Worm (Caenorhabditis elegans) whole organism, L2 larva: ENCODE results near the gene ugt-62.

Source experiments
- C34F6.9 ChIP-seq: fragments of 150-350 bp; optimal IDR thresholded peaks from 2 replicates; lab custom pipeline; 2014; ENCODE audit warnings: missing biosample characterization, missing genetic modification characterization
- F13H6.1 ChIP-seq: sonication (generic microtip); optimal IDR thresholded peaks from 2 replicates; lab custom pipeline; 2016; ENCODE audit warnings: missing genetic modification characterization, missing compliant biosample characterization
- R02D3.7 ChIP-seq: fragments of 150-350 bp; optimal IDR thresholded peaks from 2 replicates; lab custom pipeline; 2014; ENCODE audit warnings: missing biosample characterization, missing genetic modification characterization
- Y55F3AM.14 ChIP-seq: fragments of 200-800 bp; sonication (Bioruptor generic); optimal IDR thresholded peaks from 2 replicates; lab custom pipeline; 2018; ENCODE audit warnings: mild to moderate bottlenecking, missing genetic modification characterization, missing compliant biosample characterization
- ZK546.5 ChIP-seq: sonication (generic microtip); optimal IDR thresholded peaks from 2 replicates; lab custom pipeline; 2017; ENCODE audit warnings: missing biosample characterization, missing genetic modification characterization
- alr-1 ChIP-seq: fragments of 150-350 bp; optimal IDR thresholded peaks from 2 replicates; lab custom pipeline; 2014; ENCODE audit warnings: missing biosample characterization, missing genetic modification characterization
- aly-2 ChIP-seq: fragments of 150-350 bp; optimal IDR thresholded peaks from 2 replicates; lab custom pipeline; 2014; ENCODE audit warnings: missing biosample characterization, missing genetic modification characterization
- ama-1 ChIP-seq: fragments of 150-350 bp; optimal IDR thresholded peaks from 2 replicates; lab custom pipeline; 2018; ENCODE audit warnings: inconsistent platforms
- blmp-1 ChIP-seq: sonication (generic microtip); optimal IDR thresholded peaks from 2 replicates; lab custom pipeline; 2017; ENCODE audit warnings: missing genetic modification characterization, mild to moderate bottlenecking, missing compliant biosample characterization, antibody characterized with exemption, moderate library complexity; ENCODE audit not compliant: insufficient read depth
- ceh-16 ChIP-seq: fragments of 150-350 bp; optimal IDR thresholded peaks from 2 replicates; lab custom pipeline; 2014; ENCODE audit warnings: missing biosample characterization, missing genetic modification characterization
- ceh-82 ChIP-seq: fragments of 150-350 bp; optimal IDR thresholded peaks from 2 replicates; lab custom pipeline; 2014; ENCODE audit warnings: missing biosample characterization, missing genetic modification characterization
- crh-2 ChIP-seq: sonication (generic microtip); optimal IDR thresholded peaks from 2 replicates; lab custom pipeline; 2017; ENCODE audit warnings: missing biosample characterization, missing genetic modification characterization
- dmd-4 ChIP-seq: sonication (generic microtip); optimal IDR thresholded peaks from 2 replicates; lab custom pipeline; 2017; ENCODE audit warnings: missing biosample characterization, missing genetic modification characterization
- egl-27 ChIP-seq: sonication (generic microtip); optimal IDR thresholded peaks from 3 replicates; lab custom pipeline; 2017; ENCODE audit warnings: missing biosample characterization, missing genetic modification reagents, missing genetic modification characterization
- elt-1 ChIP-seq: fragments of 150-350 bp; optimal IDR thresholded peaks from 2 replicates; lab custom pipeline; 2014; ENCODE audit warnings: missing biosample characterization, missing genetic modification characterization
- elt-3 ChIP-seq: sonication (generic microtip); optimal IDR thresholded peaks from 2 replicates; lab custom pipeline; 2017; ENCODE audit warnings: missing biosample characterization, missing genetic modification characterization
- fos-1 ChIP-seq: fragments of 150-350 bp; optimal IDR thresholded peaks from 2 replicates; lab custom pipeline; 2014; ENCODE audit warnings: missing biosample characterization, missing genetic modification characterization
- gmeb-1 ChIP-seq: fragments of 150-350 bp; optimal IDR thresholded peaks from 2 replicates; lab custom pipeline; 2014; ENCODE audit warnings: missing biosample characterization, missing genetic modification characterization
- lin-11 ChIP-seq: fragments of 150-350 bp; sonication (generic microtip); optimal IDR thresholded peaks from 2 replicates; lab custom pipeline; 2014; ENCODE audit warnings: missing biosample characterization, missing genetic modification characterization, inconsistent platforms, mixed read lengths
- lin-13 ChIP-seq: fragments of 150-350 bp; optimal IDR thresholded peaks from 2 replicates; lab custom pipeline; 2014; ENCODE audit warnings: missing biosample characterization, missing genetic modification reagents, missing genetic modification characterization
- lin-39 ChIP-seq: fragments of 150-350 bp; optimal IDR thresholded peaks from 2 replicates; lab custom pipeline; 2014; ENCODE audit warnings: missing biosample characterization, missing genetic modification reagents, missing genetic modification characterization
- lsy-2 ChIP-seq, 2 experiments: fragments of 150-350 bp in 1 of 2; sonication (generic microtip) in 1 of 2; optimal IDR thresholded peaks; 2 replicates each; lab custom pipeline; 2014 to 2017; ENCODE audit warnings: missing biosample characterization in 2 of 2, missing genetic modification characterization in 2 of 2
- mab-5 ChIP-seq: fragments of 150-350 bp; optimal IDR thresholded peaks from 2 replicates; lab custom pipeline; 2014; ENCODE audit warnings: missing biosample characterization, missing genetic modification characterization
- mbf-1 ChIP-seq: sonication (generic microtip); optimal IDR thresholded peaks from 2 replicates; lab custom pipeline; 2017; ENCODE audit warnings: missing biosample characterization, missing genetic modification characterization
- mdl-1 ChIP-seq, 2 experiments: fragments of 150-350 bp in 1 of 2; sonication (generic microtip) in 1 of 2; optimal IDR thresholded peaks; 2 replicates each; lab custom pipeline; 2017; ENCODE audit warnings: missing biosample characterization in 2 of 2, missing genetic modification characterization in 2 of 2
- nhr-10 ChIP-seq: sonication (generic microtip); optimal IDR thresholded peaks from 2 replicates; lab custom pipeline; 2017; ENCODE audit warnings: missing biosample characterization, missing genetic modification characterization
- nhr-11 ChIP-seq: fragments of 150-350 bp; optimal IDR thresholded peaks from 2 replicates; lab custom pipeline; 2014; ENCODE audit warnings: missing biosample characterization, missing genetic modification characterization
- nhr-12 ChIP-seq: fragments of 150-350 bp; optimal IDR thresholded peaks from 2 replicates; lab custom pipeline; 2014; ENCODE audit warnings: missing biosample characterization, missing genetic modification characterization
- nhr-129 ChIP-seq: fragments of 150-350 bp; optimal IDR thresholded peaks from 2 replicates; lab custom pipeline; 2014; ENCODE audit warnings: missing biosample characterization, missing genetic modification characterization
- nhr-21 ChIP-seq: fragments of 150-350 bp; optimal IDR thresholded peaks from 2 replicates; lab custom pipeline; 2014; ENCODE audit warnings: missing biosample characterization, missing genetic modification characterization
- nhr-23 ChIP-seq: fragments of 150-350 bp; optimal IDR thresholded peaks from 2 replicates; lab custom pipeline; 2014; ENCODE audit warnings: missing biosample characterization, missing genetic modification reagents, missing genetic modification characterization
- nhr-237 ChIP-seq: fragments of 150-350 bp; optimal IDR thresholded peaks from 2 replicates; lab custom pipeline; 2014; ENCODE audit warnings: missing biosample characterization, missing genetic modification characterization
- nhr-25 ChIP-seq: fragments of 150-350 bp; sonication (generic microtip); optimal IDR thresholded peaks from 3 replicates; lab custom pipeline; 2014; ENCODE audit warnings: missing biosample characterization, missing genetic modification characterization
- nhr-6 ChIP-seq: fragments of 150-350 bp; optimal IDR thresholded peaks from 2 replicates; lab custom pipeline; 2014; ENCODE audit warnings: missing biosample characterization, missing genetic modification characterization
- nhr-77 ChIP-seq: fragments of 150-350 bp; optimal IDR thresholded peaks from 2 replicates; lab custom pipeline; 2014; ENCODE audit warnings: missing biosample characterization, missing genetic modification characterization
- peb-1 ChIP-seq: fragments of 150-350 bp; optimal IDR thresholded peaks from 2 replicates; lab custom pipeline; 2014; ENCODE audit warnings: missing biosample characterization, missing genetic modification characterization
- sem-4 ChIP-seq: fragments of 150-350 bp; optimal IDR thresholded peaks from 2 replicates; lab custom pipeline; 2014; ENCODE audit warnings: missing biosample characterization, missing genetic modification reagents, missing genetic modification characterization
- skn-1 ChIP-seq: sonication (generic microtip); optimal IDR thresholded peaks from 2 replicates; lab custom pipeline; 2017; ENCODE audit warnings: missing biosample characterization, missing genetic modification characterization
- sma-3 ChIP-seq: sonication (generic microtip); optimal IDR thresholded peaks from 2 replicates; lab custom pipeline; 2016; ENCODE audit warnings: missing genetic modification reagents, missing genetic modification characterization, missing compliant biosample characterization
- sma-9 ChIP-seq, 2 experiments: fragments of 150-350 bp in 1 of 2; sonication (generic microtip) in 1 of 2; optimal IDR thresholded peaks; 2 replicates each; lab custom pipeline; 2014 to 2016; ENCODE audit warnings: missing genetic modification characterization in 2 of 2, mild to moderate bottlenecking in 1 of 2, missing biosample characterization in 1 of 2, missing compliant biosample characterization in 1 of 2, missing genetic modification reagents in 1 of 2, moderate library complexity in 1 of 2
- snpc-4 ChIP-seq: fragments of 150-350 bp; optimal IDR thresholded peaks from 2 replicates; lab custom pipeline; 2014; ENCODE audit warnings: missing biosample characterization, missing genetic modification characterization
- unc-39 ChIP-seq: fragments of 150-350 bp; optimal IDR thresholded peaks from 2 replicates; lab custom pipeline; 2014; ENCODE audit warnings: missing biosample characterization, missing genetic modification characterization
- unc-55 ChIP-seq: fragments of 150-350 bp; sonication (generic microtip); optimal IDR thresholded peaks from 3 replicates; lab custom pipeline; 2014; ENCODE audit warnings: missing biosample characterization, missing genetic modification reagents, missing genetic modification characterization
- unc-62 ChIP-seq: fragments of 150-350 bp; optimal IDR thresholded peaks from 2 replicates; lab custom pipeline; 2014; ENCODE audit warnings: missing biosample characterization, missing genetic modification reagents, missing genetic modification characterization
- zag-1 ChIP-seq: fragments of 150-350 bp; optimal IDR thresholded peaks from 2 replicates; lab custom pipeline; 2014; ENCODE audit warnings: missing biosample characterization, missing genetic modification characterization
- ztf-1 ChIP-seq: fragments of 200-800 bp; sonication (Bioruptor generic); conservative IDR thresholded peaks from 2 replicates; pipeline ENCODE4 v1.3.6; 2022; ENCODE audit warnings: missing genetic modification characterization, missing compliant biosample characterization
- ztf-11 ChIP-seq: sonication (generic microtip); optimal IDR thresholded peaks from 2 replicates; lab custom pipeline; 2017; ENCODE audit warnings: missing biosample characterization, missing genetic modification characterization
- ztf-4 ChIP-seq: fragments of 150-350 bp; optimal IDR thresholded peaks from 2 replicates; lab custom pipeline; 2014; ENCODE audit warnings: missing biosample characterization, missing genetic modification characterization

Gene ugt-62

ce11 chrIII:4561286-4561685, 20.9 kb upstream of the ugt-62 start:
- TF ChIP-seq sma-9 (GFP tag; optimal IDR thresholded peaks at IDR 0.05; lab: Kevin White, UChicago) (peak; percentile 22), sma-9 (tag; optimal IDR thresholded peaks at IDR 0.05; lab: Kevin White, UChicago) (no peak), fos-1 (tag; lab: Kevin White, UChicago) (peak; percentile 18), nhr-6 (tag; lab: Kevin White, UChicago) (no peak)

ce11 chrIII:4560393-4560890, 20.0 kb upstream of the ugt-62 start:
- TF ChIP-seq nhr-12 (tag; lab: Kevin White, UChicago) (no peak), lsy-2 (tag; optimal IDR thresholded peaks at IDR 0.05; lab: Kevin White, UChicago) (peak; percentile 64 to 82), R02D3.7 (tag; lab: Kevin White, UChicago) (no peak), unc-55 (GFP tag; lab: Kevin White, UChicago) (peak; percentile 69), ztf-11 (tag; lab: Kevin White, UChicago) (no peak), elt-3 (tag; lab: Kevin White, UChicago) (no peak), mdl-1 (tag; optimal IDR thresholded peaks at IDR 0.05; lab: Kevin White, UChicago) (peak; percentile 51 to 58), lin-13 (peak; percentile 40), zag-1 (tag; lab: Kevin White, UChicago) (peak; percentile 12), ztf-1 (no peak), F13H6.1 (tag; lab: Kevin White, UChicago) (peak; percentile 86), peb-1 (tag; lab: Kevin White, UChicago) (peak; percentile 45), nhr-21 (tag; lab: Kevin White, UChicago) (peak; percentile 80), sem-4 (tag; lab: Kevin White, UChicago) (peak; percentile 38), ama-1 (lab: Kevin White, UChicago) (peak; percentile 66), ztf-4 (tag; lab: Kevin White, UChicago) (peak; percentile 53), nhr-10 (tag; lab: Kevin White, UChicago) (no peak), crh-2 (tag; lab: Kevin White, UChicago) (peak; percentile 59), sma-3 (peak; percentile 77), lin-39 (tag; lab: Kevin White, UChicago) (no peak), nhr-23 (tag; lab: Kevin White, UChicago) (no peak), ZK546.5 (tag; lab: Kevin White, UChicago) (no peak), nhr-129 (tag; lab: Kevin White, UChicago) (peak; percentile 64), elt-1 (tag; lab: Kevin White, UChicago) (no peak), gmeb-1 (peak; percentile 59), alr-1 (no peak), skn-1 (tag; lab: Kevin White, UChicago) (no peak), ceh-82 (no peak), dmd-4 (tag; lab: Kevin White, UChicago) (no peak), nhr-237 (tag; lab: Kevin White, UChicago) (no peak), Y55F3AM.14 (peak; percentile 72), nhr-77 (no peak), unc-62 (GFP tag; lab: Kevin White, UChicago) (peak; percentile 54), fos-1 (tag; lab: Kevin White, UChicago) (peak; percentile 82), blmp-1 (tag; lab: Kevin White, UChicago) (no peak), nhr-11 (tag; lab: Kevin White, UChicago) (no peak), snpc-4 (tag; lab: Kevin White, UChicago) (no peak), egl-27 (tag; lab: Kevin White, UChicago) (peak; percentile 34), C34F6.9 (tag; lab: Kevin White, UChicago) (peak; percentile 80), mab-5 (tag; lab: Kevin White, UChicago) (peak; percentile 75), ceh-16 (tag; lab: Kevin White, UChicago) (peak; percentile 37), unc-39 (tag; lab: Kevin White, UChicago) (no peak), lin-11 (tag; lab: Kevin White, UChicago) (peak; percentile 72), nhr-6 (tag; lab: Kevin White, UChicago) (peak; percentile 45), nhr-25 (tag; lab: Kevin White, UChicago) (peak; percentile 84), sma-9 (GFP tag; optimal IDR thresholded peaks at IDR 0.05; lab: Kevin White, UChicago) (peak; percentile 83), sma-9 (tag; optimal IDR thresholded peaks at IDR 0.05; lab: Kevin White, UChicago) (no peak), mbf-1 (tag; lab: Kevin White, UChicago) (no peak), aly-2 (tag; lab: Kevin White, UChicago) (no peak)
